Fruit fly (Drosophila melanogaster): ENCODE measurements around the gene CG12708.

Gene CG12708

DNA sequence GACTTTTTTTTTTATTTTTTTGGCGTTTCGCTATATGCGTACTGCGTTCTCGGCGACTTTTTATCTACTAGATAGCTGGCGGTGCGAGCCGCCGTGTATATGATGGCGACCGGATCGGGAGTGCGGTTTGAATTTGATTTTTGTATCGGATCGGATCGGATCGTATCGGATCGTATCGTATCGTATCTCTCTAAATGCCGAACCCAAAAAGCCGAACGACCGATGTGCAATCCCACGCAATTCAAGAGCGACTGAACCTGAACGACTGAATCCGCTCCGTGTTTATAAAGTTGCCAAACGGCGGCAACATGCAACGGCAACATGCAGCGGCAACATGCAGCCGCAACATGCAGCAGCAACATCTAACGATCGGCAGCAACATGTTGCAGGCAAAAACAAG is 49.0 kb upstream of the CG12708 start (continued):
- TF ChIP-seq caup (GFP tag; optimal IDR thresholded peaks at IDR 0.05; ENCODE audit: severe bottlenecking) (peak; percentile 22), pfk (GFP tag; optimal IDR thresholded peaks at IDR 0.05) (no peak), kay (GFP tag; optimal IDR thresholded peaks at IDR 0.05) (no peak), Hsf (GFP tag; optimal IDR thresholded peaks at IDR 0.05) (no peak), vvl (GFP tag; IDR thresholded peaks at IDR 0.05) (peak; percentile 52), Awh (GFP tag; IDR thresholded peaks at IDR 0.05) (no peak), sens (GFP tag) (peak; percentile 1), p53 (GFP tag; optimal IDR thresholded peaks at IDR 0.05) (no peak), H2.0 (GFP tag; IDR thresholded peaks at IDR 0.05) (no peak), HLH3B (GFP tag; IDR thresholded peaks at IDR 0.05) (no peak), lilli (GFP tag; optimal IDR thresholded peaks at IDR 0.05) (no peak), tio (GFP tag; optimal IDR thresholded peaks at IDR 0.05) (no peak), CG8388 (GFP tag; optimal IDR thresholded peaks at IDR 0.05) (no peak), CG8765 (GFP tag; IDR thresholded peaks at IDR 0.05) (no peak), ham (GFP tag; IDR thresholded peaks at IDR 0.05) (no peak), dpn (GFP tag; optimal IDR thresholded peaks at IDR 0.05) (no peak), nerfin-2 (GFP tag; IDR thresholded peaks at IDR 0.05; ENCODE audit: partially characterized antibody) (0 out of 2 replicates have a peak, but pooled peaks have one; percentile 18), gsb (GFP tag; IDR thresholded peaks at IDR 0.05) (no peak), cwo (GFP tag; optimal IDR thresholded peaks at IDR 0.05) (no peak), crc (GFP tag; optimal IDR thresholded peaks at IDR 0.05) (no peak), TFAM (GFP tag; optimal IDR thresholded peaks at IDR 0.05) (no peak), CG34224 (GFP tag; IDR thresholded peaks at IDR 0.05; ENCODE audit: partially characterized antibody) (peak; percentile 11; the same call in 1 of the 3 replicates), da (GFP tag; optimal IDR thresholded peaks at IDR 0.05) (no peak), gro (GFP tag; optimal IDR thresholded peaks at IDR 0.05) (peak; percentile 49), so (GFP tag; IDR thresholded peaks at IDR 0.05) (peak; percentile 28; the same call in 1 of the 3 replicates), her (GFP tag; optimal IDR thresholded peaks at IDR 0.05) (no peak), CG32532 (GFP tag; IDR thresholded peaks at IDR 0.05) (peak; percentile 23; the same call in 1 of the 2 replicates), Hr39 (optimal IDR thresholded peaks at IDR 0.05) (no peak), bab2 (GFP tag; optimal IDR thresholded peaks at IDR 0.05) (no peak), NfI (GFP tag; optimal IDR thresholded peaks at IDR 0.05) (no peak), stc (GFP tag; IDR thresholded peaks at IDR 0.05) (no peak), salm (tag; optimal IDR thresholded peaks at IDR 0.05) (no peak), twi (tag; optimal IDR thresholded peaks at IDR 0.05) (no peak), nom (GFP tag; optimal IDR thresholded peaks at IDR 0.05) (peak; percentile 10), CG5245 (GFP tag; optimal IDR thresholded peaks at IDR 0.05) (no peak), vnd (GFP tag; IDR thresholded peaks at IDR 0.05; ENCODE audit: partially characterized antibody) (no peak), CG2712 (tag; optimal IDR thresholded peaks at IDR 0.05) (peak; percentile 12), CG4854 (GFP tag; optimal IDR thresholded peaks at IDR 0.05) (no peak), CG15696 (tag; optimal IDR thresholded peaks at IDR 0.05) (no peak), sd (tag; optimal IDR thresholded peaks at IDR 0.05) (peak; percentile 24), CG12744 (GFP tag; optimal IDR thresholded peaks at IDR 0.05) (no peak), fd102C (GFP tag; optimal IDR thresholded peaks at IDR 0.05) (no peak), CG43689 (GFP tag; IDR thresholded peaks at IDR 0.05) (no peak), CG3163 (GFP tag; optimal IDR thresholded peaks at IDR 0.05) (no peak), Deaf1 (tag; optimal IDR thresholded peaks at IDR 0.05) (peak; percentile 98), CG33213 (GFP tag; optimal IDR thresholded peaks at IDR 0.05) (no peak), ab (GFP tag; optimal IDR thresholded peaks at IDR 0.05) (no peak), Sox100B (GFP tag; optimal IDR thresholded peaks at IDR 0.05) (no peak), Opbp (GFP tag; IDR thresholded peaks at IDR 0.05; ENCODE audit: partially characterized antibody) (peak; percentile 71; the same call in 2 of the 3 replicates), HmgZ (tag; optimal IDR thresholded peaks at IDR 0.05) (no peak), vfl (GFP tag; optimal IDR thresholded peaks at IDR 0.05) (no peak), CG3726 (GFP tag; IDR thresholded peaks at IDR 0.05) (no peak)
